Worm (Caenorhabditis elegans): ENCODE measurements around the gene T23G7.3.

Gene T23G7.3

ce11 chrII:9158029-9158428 lies 9.6 kb downstream of the T23G7.3 start, which contains the start of gene oac-54:
Gene oac-54 (plus strand): TSS chrII:9158111.
- no peak for TF ChIP-seq ceh-39 (tag; optimal IDR thresholded peaks at IDR 0.05)

ce11 chrII:9157125-9157524 lies 10.5 kb downstream of the T23G7.3 start:
- TF ChIP-seq ceh-83 (GFP tag; optimal IDR thresholded peaks at IDR 0.05) (no peak), mab-5 (tag; optimal IDR thresholded peaks at IDR 0.05) (no peak), nhr-28 (tag; optimal IDR thresholded peaks at IDR 0.05) (no peak), lin-13 (tag; optimal IDR thresholded peaks at IDR 0.05) (no peak), unc-62 (GFP tag; optimal IDR thresholded peaks at IDR 0.05) (no peak), drap-1 (GFP tag; optimal IDR thresholded peaks at IDR 0.05) (no peak), sem-2 (GFP tag; optimal IDR thresholded peaks at IDR 0.05) (no peak), ces-1 (GFP tag; optimal IDR thresholded peaks at IDR 0.05) (no peak), bed-3 (GFP tag; optimal IDR thresholded peaks at IDR 0.05) (no peak), elt-3 (tag; optimal IDR thresholded peaks at IDR 0.05) (no peak), lin-32 (GFP tag; optimal IDR thresholded peaks at IDR 0.05) (no peak), mep-1 (tag; optimal IDR thresholded peaks at IDR 0.05) (no peak), ceh-39 (tag; optimal IDR thresholded peaks at IDR 0.05) (no peak), zip-8 (tag; optimal IDR thresholded peaks at IDR 0.05) (no peak), mls-2 (tag; optimal IDR thresholded peaks at IDR 0.05) (no peak), ztf-11 (tag; optimal IDR thresholded peaks at IDR 0.05) (no peak), tbx-8 (GFP tag; optimal IDR thresholded peaks at IDR 0.05) (no peak)

DNA sequence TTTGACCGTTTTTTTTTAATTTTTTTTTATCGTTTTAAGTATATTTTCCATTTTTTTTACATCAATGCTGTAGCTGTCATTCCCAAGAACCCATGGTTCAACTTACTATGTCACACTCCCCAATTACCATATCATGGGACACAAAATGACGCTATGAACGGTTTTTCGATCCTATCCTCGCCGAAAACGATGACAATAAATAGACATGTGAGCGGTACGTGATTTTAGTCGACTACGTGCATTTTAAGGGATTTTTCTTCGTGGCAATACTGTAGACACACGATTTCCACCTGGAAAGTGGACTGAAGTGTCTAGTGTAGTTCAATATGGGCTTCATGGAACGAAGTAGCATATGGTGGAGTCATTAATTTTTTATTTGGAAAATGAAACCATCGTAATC lies 11.4 kb downstream of the T23G7.3 start:
- TF ChIP-seq cnd-1 (tag; optimal IDR thresholded peaks at IDR 0.05): no peak
- no peak for TF ChIP-seq unc-39 (tag; optimal IDR thresholded peaks at IDR 0.05)
- TF ChIP-seq lin-32 (GFP tag; optimal IDR thresholded peaks at IDR 0.05): no peak
- no peak for TF ChIP-seq nhr-237 (tag; optimal IDR thresholded peaks at IDR 0.05)
- no peak for TF ChIP-seq ces-1 (GFP tag; optimal IDR thresholded peaks at IDR 0.05)
- no peak for TF ChIP-seq tbx-8 (GFP tag; optimal IDR thresholded peaks at IDR 0.05)
- TF ChIP-seq ceh-39 (tag; optimal IDR thresholded peaks at IDR 0.05): no peak
- no peak for TF ChIP-seq bed-3 (GFP tag; optimal IDR thresholded peaks at IDR 0.05)
- TF ChIP-seq sptf-1 (tag; optimal IDR thresholded peaks at IDR 0.05): no peak
- no peak for TF ChIP-seq lsy-2 (tag; optimal IDR thresholded peaks at IDR 0.05)
- no peak for TF ChIP-seq lin-13 (tag; optimal IDR thresholded peaks at IDR 0.05)
- TF ChIP-seq unc-120 (tag; optimal IDR thresholded peaks at IDR 0.05; ENCODE audit: poor library complexity, severe bottlenecking): no peak

DNA sequence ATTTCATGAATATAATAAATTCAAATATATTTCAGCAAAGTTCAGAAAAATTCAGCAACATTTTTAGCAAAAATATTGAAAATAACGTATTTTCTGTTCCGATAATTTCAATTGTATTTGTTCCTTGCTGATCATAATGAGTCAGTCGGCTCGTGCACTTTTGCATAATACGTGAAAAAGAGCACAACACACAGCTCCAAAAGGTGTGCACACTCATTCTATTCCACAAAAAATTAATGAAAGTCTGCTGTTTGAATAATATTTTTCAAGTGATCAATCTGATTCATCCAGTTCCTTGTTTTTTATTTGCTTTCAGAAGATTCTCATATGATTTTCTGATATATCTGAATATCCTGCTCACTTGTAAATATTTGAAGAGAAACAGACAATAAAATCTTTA lies 13.3 kb downstream of the T23G7.3 start:
- TF ChIP-seq ceh-83 (GFP tag; optimal IDR thresholded peaks at IDR 0.05): no peak
- no peak for TF ChIP-seq nhr-76 (tag; optimal IDR thresholded peaks at IDR 0.05)
- no peak for TF ChIP-seq cnd-1 (tag; optimal IDR thresholded peaks at IDR 0.05)
- TF ChIP-seq ham-2 (GFP tag; optimal IDR thresholded peaks at IDR 0.05): no peak
- TF ChIP-seq ztf-11 (tag; optimal IDR thresholded peaks at IDR 0.05): no peak
- no peak for TF ChIP-seq mls-2 (tag; optimal IDR thresholded peaks at IDR 0.05)
- TF ChIP-seq lin-13 (tag; optimal IDR thresholded peaks at IDR 0.05): no peak
- no peak for TF ChIP-seq unc-120 (tag; optimal IDR thresholded peaks at IDR 0.05; ENCODE audit: poor library complexity, severe bottlenecking)
- no peak for TF ChIP-seq ceh-43 (GFP tag; optimal IDR thresholded peaks at IDR 0.05)
- no peak for TF ChIP-seq tbx-8 (GFP tag; optimal IDR thresholded peaks at IDR 0.05)
- no peak for TF ChIP-seq pha-4 (tag; optimal IDR thresholded peaks at IDR 0.05)
- TF ChIP-seq unc-39 (tag; optimal IDR thresholded peaks at IDR 0.05): no peak
- TF ChIP-seq elt-1 (tag; optimal IDR thresholded peaks at IDR 0.05; ENCODE audit: borderline replicate concordance, insufficient read depth): no peak
- no peak for TF ChIP-seq mab-5 (tag; optimal IDR thresholded peaks at IDR 0.05)
- no peak for TF ChIP-seq nhr-237 (tag; optimal IDR thresholded peaks at IDR 0.05)
- no peak for TF ChIP-seq unc-62 (GFP tag; optimal IDR thresholded peaks at IDR 0.05)
- no peak for TF ChIP-seq hlh-1 (tag; optimal IDR thresholded peaks at IDR 0.05)
- TF ChIP-seq drap-1 (GFP tag; optimal IDR thresholded peaks at IDR 0.05): no peak

ce11 chrII:9152231-9152630 lies 15.4 kb downstream of the T23G7.3 start, which contains the start of gene col-78:
Gene col-78 (plus strand): TSS chrII:9152531.
- TF ChIP-seq ces-1 (GFP tag; optimal IDR thresholded peaks at IDR 0.05): no peak
- no peak for TF ChIP-seq lin-32 (GFP tag; optimal IDR thresholded peaks at IDR 0.05)
- no peak for TF ChIP-seq M03D4.4 (tag; optimal IDR thresholded peaks at IDR 0.05)
- no peak for TF ChIP-seq sem-2 (GFP tag; optimal IDR thresholded peaks at IDR 0.05)
- no peak for TF ChIP-seq drap-1 (GFP tag; optimal IDR thresholded peaks at IDR 0.05)
- no peak for TF ChIP-seq nhr-28 (tag; optimal IDR thresholded peaks at IDR 0.05)
- no peak for TF ChIP-seq flh-1 (GFP tag; optimal IDR thresholded peaks at IDR 0.05)
- no peak for TF ChIP-seq ceh-39 (tag; optimal IDR thresholded peaks at IDR 0.05)
- TF ChIP-seq blmp-1 (tag; optimal IDR thresholded peaks at IDR 0.05): no peak

Measured in whole organism, mixed stage, embryonic.